Worm (Caenorhabditis elegans): ENCODE measurements around the gene tag-329.

The tag-329 gene

ce11 chrV:9507742-9508141 lies 27.0 kb upstream of the tag-329 start, which contains the start of gene acs-14:
Gene acs-14, plus strand, starts transcription at chrV:9508132.
- TF ChIP-seq cnd-1 (tag; optimal IDR thresholded peaks at IDR 0.05) (no peak), tbx-8 (GFP tag; optimal IDR thresholded peaks at IDR 0.05) (no peak)

ce11 chrV:9509597-9509996 lies 25.1 kb upstream of the tag-329 start:
- TF ChIP-seq nhr-2 (tag; optimal IDR thresholded peaks at IDR 0.05) (no peak), nhr-12 (tag; optimal IDR thresholded peaks at IDR 0.05) (no peak), unc-62 (GFP tag; optimal IDR thresholded peaks at IDR 0.05) (no peak), lin-13 (tag; optimal IDR thresholded peaks at IDR 0.05) (no peak), ceh-83 (GFP tag; optimal IDR thresholded peaks at IDR 0.05) (no peak), tbx-8 (GFP tag; optimal IDR thresholded peaks at IDR 0.05) (no peak), nhr-237 (tag; optimal IDR thresholded peaks at IDR 0.05) (no peak), snpc-4 (tag; optimal IDR thresholded peaks at IDR 0.05) (no peak), bed-3 (GFP tag; optimal IDR thresholded peaks at IDR 0.05) (no peak), ceh-39 (tag; optimal IDR thresholded peaks at IDR 0.05) (no peak)

ce11 chrV:9513590-9513989 lies 21.1 kb upstream of the tag-329 start, which contains the start of gene eif-2Bdelta:
Gene eif-2Bdelta, plus strand, starts transcription at chrV:9513824.
- TF ChIP-seq ceh-43 (GFP tag; optimal IDR thresholded peaks at IDR 0.05) (no peak), unc-39 (tag; optimal IDR thresholded peaks at IDR 0.05) (no peak), flh-1 (GFP tag; optimal IDR thresholded peaks at IDR 0.05) (no peak), mep-1 (tag; optimal IDR thresholded peaks at IDR 0.05) (peak; percentile 48)

ce11 chrV:9516280-9516679 lies 18.4 kb upstream of the tag-329 start:
- TF ChIP-seq cnd-1 (tag; optimal IDR thresholded peaks at IDR 0.05) (no peak), hlh-1 (tag; optimal IDR thresholded peaks at IDR 0.05) (no peak), unc-120 (tag; optimal IDR thresholded peaks at IDR 0.05; ENCODE audit: poor library complexity, severe bottlenecking) (no peak)

- TF ChIP-seq hlh-1 (tag; optimal IDR thresholded peaks at IDR 0.05) (no peak), ztf-11 (tag; optimal IDR thresholded peaks at IDR 0.05) (no peak), zip-8 (tag; optimal IDR thresholded peaks at IDR 0.05) (no peak), flh-1 (GFP tag; optimal IDR thresholded peaks at IDR 0.05) (no peak), pha-4 (tag; optimal IDR thresholded peaks at IDR 0.05) (no peak), nhr-76 (tag; optimal IDR thresholded peaks at IDR 0.05) (no peak), elt-3 (tag; optimal IDR thresholded peaks at IDR 0.05) (no peak), ceh-43 (GFP tag; optimal IDR thresholded peaks at IDR 0.05) (no peak), tbx-8 (GFP tag; optimal IDR thresholded peaks at IDR 0.05) (no peak), mls-2 (tag; optimal IDR thresholded peaks at IDR 0.05) (no peak), snpc-4 (tag; optimal IDR thresholded peaks at IDR 0.05) (no peak), ceh-83 (GFP tag; optimal IDR thresholded peaks at IDR 0.05) (no peak), drap-1 (GFP tag; optimal IDR thresholded peaks at IDR 0.05) (no peak), ham-2 (GFP tag; optimal IDR thresholded peaks at IDR 0.05) (no peak)
These were observed 15.9 kb upstream of the tag-329 start, which contains the start of gene C50F4.8 for ce11 chrV:9518832-9519231. Gene C50F4.8, minus strand, starts transcription at chrV:9518859.

ce11 chrV:9521697-9522096 lies 13.0 kb upstream of the tag-329 start:
- no peak for TF ChIP-seq sem-2 (GFP tag; optimal IDR thresholded peaks at IDR 0.05)
- TF ChIP-seq cnd-1 (tag; optimal IDR thresholded peaks at IDR 0.05): no peak

ce11 chrV:9524099-9524498 lies 10.6 kb upstream of the tag-329 start, which contains the start of gene C50F4.9:
Gene C50F4.9, minus strand, starts transcription at chrV:9524199.
- TF ChIP-seq mep-1 (tag; optimal IDR thresholded peaks at IDR 0.05) (no peak), lin-32 (GFP tag; optimal IDR thresholded peaks at IDR 0.05) (no peak), elt-1 (tag; optimal IDR thresholded peaks at IDR 0.05; ENCODE audit: borderline replicate concordance, insufficient read depth) (no peak), hlh-1 (tag; optimal IDR thresholded peaks at IDR 0.05) (no peak), nhr-237 (tag; optimal IDR thresholded peaks at IDR 0.05) (no peak), snpc-4 (tag; optimal IDR thresholded peaks at IDR 0.05) (no peak), lsy-2 (tag; optimal IDR thresholded peaks at IDR 0.05) (no peak), ces-1 (GFP tag; optimal IDR thresholded peaks at IDR 0.05) (no peak), mls-2 (tag; optimal IDR thresholded peaks at IDR 0.05) (no peak), nhr-28 (tag; optimal IDR thresholded peaks at IDR 0.05) (no peak), mab-5 (tag; optimal IDR thresholded peaks at IDR 0.05) (no peak), nhr-2 (tag; optimal IDR thresholded peaks at IDR 0.05) (no peak), unc-120 (tag; optimal IDR thresholded peaks at IDR 0.05; ENCODE audit: poor library complexity, severe bottlenecking) (no peak), tbx-8 (GFP tag; optimal IDR thresholded peaks at IDR 0.05) (no peak), elt-3 (tag; optimal IDR thresholded peaks at IDR 0.05) (no peak), pha-4 (tag; optimal IDR thresholded peaks at IDR 0.05) (no peak), M03D4.4 (tag; optimal IDR thresholded peaks at IDR 0.05) (no peak), ceh-39 (tag; optimal IDR thresholded peaks at IDR 0.05) (no peak), bed-3 (GFP tag; optimal IDR thresholded peaks at IDR 0.05) (no peak), ham-2 (GFP tag; optimal IDR thresholded peaks at IDR 0.05) (no peak)

Measured in whole organism, mixed stage, embryonic.